Worm (Caenorhabditis elegans): Measurements from ENCODE around the gene R05G6.9.

DNA sequence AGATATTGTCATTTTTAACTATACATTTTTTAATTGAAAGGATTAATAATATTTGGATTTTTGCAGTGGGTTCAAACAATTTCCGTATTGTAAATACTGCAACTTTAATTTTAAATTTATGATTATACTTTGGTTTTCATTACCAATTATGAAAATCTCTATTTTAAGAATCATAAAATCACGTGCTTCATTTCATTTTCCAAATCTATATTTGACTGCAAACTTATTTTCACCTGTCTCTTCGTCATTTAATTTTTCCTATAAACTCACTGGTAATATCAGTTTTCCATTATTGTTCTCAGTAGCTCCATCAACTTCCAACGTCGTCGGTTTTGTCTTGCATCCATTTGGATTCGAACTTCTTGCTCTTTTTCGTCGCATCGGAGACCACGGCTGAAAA is 16.3 kb upstream of the R05G6.9 start, which contains the start of gene R05G6.1:
- no peak for TF ChIP-seq nhr-6 (tag; optimal IDR thresholded peaks at IDR 0.05)
- no peak for TF ChIP-seq lin-13 (GFP tag; optimal IDR thresholded peaks at IDR 0.05)
- no peak for TF ChIP-seq ama-1 (optimal IDR thresholded peaks at IDR 0.05)
- no peak for TF ChIP-seq nhr-237 (tag; optimal IDR thresholded peaks at IDR 0.05)
- TF ChIP-seq spr-3 (GFP tag; optimal IDR thresholded peaks at IDR 0.05), result no peak
- TF ChIP-seq nhr-102 (tag; optimal IDR thresholded peaks at IDR 0.05), result no peak
- TF ChIP-seq mep-1 (tag; optimal IDR thresholded peaks at IDR 0.05), result no peak
- TF ChIP-seq snpc-4 (tag; optimal IDR thresholded peaks at IDR 0.05), result no peak
- TF ChIP-seq ztf-11 (tag; optimal IDR thresholded peaks at IDR 0.05), result no peak
- TF ChIP-seq F49E8.2 (tag; optimal IDR thresholded peaks at IDR 0.05; ENCODE audit: borderline replicate concordance), result no peak
- TF ChIP-seq tag-97 (GFP tag; IDR thresholded peaks at IDR 0.05), result no peak

Data from whole organism, L4 larva.